Worm (Caenorhabditis elegans) whole organism, L1 larva: ENCODE measurements around the gene frpr-12.
"Not testable (repeated sequence)": the region's sequence is repeated elsewhere in the genome, so short reads cannot be mapped to it uniquely, and the experiment has no call there.

Experiments used
- C04F5.9 ChIP-seq: sonication (generic microtip); optimal IDR thresholded peaks from 2 replicates; lab custom pipeline; 2016; ENCODE audit warnings: missing genetic modification characterization, missing compliant biosample characterization
- F16B12.6 ChIP-seq: fragments of 150-350 bp; optimal IDR thresholded peaks from 2 replicates; lab custom pipeline; 2014; ENCODE audit warnings: missing biosample characterization, missing genetic modification characterization
- Y116A8C.19 ChIP-seq: sonication (generic microtip); optimal IDR thresholded peaks from 2 replicates; lab custom pipeline; 2016; ENCODE audit warnings: missing compliant biosample characterization, missing genetic modification characterization, borderline replicate concordance
- aha-1 ChIP-seq: fragments of 150-350 bp; optimal IDR thresholded peaks from 2 replicates; lab custom pipeline; 2014; ENCODE audit warnings: missing biosample characterization, missing genetic modification characterization
- ama-1 ChIP-seq: fragments of 150-350 bp; optimal IDR thresholded peaks from 2 replicates; lab custom pipeline; 2014
- blmp-1 ChIP-seq: fragments of 150-350 bp; optimal IDR thresholded peaks from 2 replicates; lab custom pipeline; 2014; ENCODE audit warnings: missing biosample characterization, missing genetic modification characterization
- ceh-63 ChIP-seq: fragments of 200-800 bp; sonication (Bioruptor generic); optimal IDR thresholded peaks from 2 replicates; lab custom pipeline; 2018; ENCODE audit warnings: mild to moderate bottlenecking, missing genetic modification characterization, missing compliant biosample characterization
- ceh-82 ChIP-seq, 3 experiments: fragments of 150-350 bp in 1 of 3; sonication (generic microtip) in 2 of 3; optimal IDR thresholded peaks; 2 replicates each; lab custom pipeline; 2014 to 2017; ENCODE audit warnings: missing biosample characterization in 3 of 3, missing genetic modification characterization in 3 of 3
- ceh-88 ChIP-seq: fragments of 200-800 bp; sonication (Bioruptor generic); IDR thresholded peaks from 2 replicates; pipeline ENCODE4 v1.3.6; 2022; ENCODE audit warnings: missing genetic modification characterization, missing compliant biosample characterization
- dpl-1 ChIP-seq, 3 experiments: fragments of 150-350 bp in 2 of 3; sonication (generic microtip) in 1 of 3; optimal IDR thresholded peaks; 2 replicates each; lab custom pipeline; 2014 to 2017; ENCODE audit warnings: missing biosample characterization in 3 of 3, missing genetic modification characterization in 3 of 3, missing genetic modification reagents in 3 of 3
- efl-1 ChIP-seq, 4 experiments: fragments of 150-350 bp; optimal IDR thresholded peaks in 3 of 4; peaks in 1 of 4; 1 replicate in 1 of 4; 2 replicates in 3 of 4; lab custom pipeline; 2014; ENCODE audit warnings: missing biosample characterization in 2 of 4, missing genetic modification characterization in 2 of 4, missing genetic modification reagents in 2 of 4
- egl-13 ChIP-seq: sonication (generic microtip); optimal IDR thresholded peaks from 2 replicates; lab custom pipeline; 2016; ENCODE audit warnings: missing genotype, missing genetic modification reagents, missing genetic modification characterization, missing compliant biosample characterization
- elt-2 ChIP-seq: sonication (generic microtip); optimal IDR thresholded peaks from 2 replicates; lab custom pipeline; 2016; ENCODE audit warnings: missing genetic modification characterization, mild to moderate bottlenecking, inconsistent platforms, missing compliant biosample characterization, missing genetic modification reagents
- fkh-4 ChIP-seq: sonication (generic microtip); optimal IDR thresholded peaks from 2 replicates; lab custom pipeline; 2016; ENCODE audit warnings: missing compliant biosample characterization, missing genetic modification characterization, borderline replicate concordance
- fkh-8 ChIP-seq: sonication (generic microtip); optimal IDR thresholded peaks from 2 replicates; lab custom pipeline; 2016; ENCODE audit warnings: mild to moderate bottlenecking, missing genetic modification characterization, missing compliant biosample characterization
- fos-1 ChIP-seq: fragments of 150-350 bp; optimal IDR thresholded peaks from 2 replicates; lab custom pipeline; 2014; ENCODE audit warnings: missing biosample characterization, missing genetic modification characterization
- jun-1 ChIP-seq: fragments of 150-350 bp; optimal IDR thresholded peaks from 2 replicates; lab custom pipeline; 2014; ENCODE audit warnings: missing biosample characterization, missing genetic modification reagents, missing genetic modification characterization
- lin-13 ChIP-seq: fragments of 150-350 bp; optimal IDR thresholded peaks from 2 replicates; lab custom pipeline; 2014; ENCODE audit warnings: missing biosample characterization, missing genetic modification reagents, missing genetic modification characterization
- lin-14 ChIP-seq: fragments of 200-800 bp; sonication (Bioruptor generic); optimal IDR thresholded peaks from 2 replicates; lab custom pipeline; 2018; ENCODE audit warnings: mild to moderate bottlenecking, missing genetic modification characterization, moderate library complexity, missing compliant biosample characterization
- lir-3 ChIP-seq: sonication (generic microtip); optimal IDR thresholded peaks from 2 replicates; lab custom pipeline; 2016; ENCODE audit warnings: mild to moderate bottlenecking, missing genetic modification characterization, moderate library complexity, missing compliant biosample characterization; ENCODE audit not compliant: poor library complexity
- nhr-237 ChIP-seq: fragments of 150-350 bp; optimal IDR thresholded peaks from 2 replicates; lab custom pipeline; 2014; ENCODE audit warnings: missing biosample characterization, missing genetic modification characterization
- nhr-28 ChIP-seq: fragments of 150-350 bp; optimal IDR thresholded peaks from 2 replicates; lab custom pipeline; 2014; ENCODE audit warnings: missing biosample characterization, missing genetic modification characterization
- nhr-71 ChIP-seq: sonication (generic microtip); optimal IDR thresholded peaks from 2 replicates; lab custom pipeline; 2016; ENCODE audit warnings: mild to moderate bottlenecking, missing genetic modification characterization, moderate library complexity, missing compliant biosample characterization
- nhr-76 ChIP-seq: sonication (generic microtip); optimal IDR thresholded peaks from 2 replicates; lab custom pipeline; 2017; ENCODE audit warnings: missing biosample characterization, missing genetic modification characterization
- nhr-84 ChIP-seq: sonication (generic microtip); optimal IDR thresholded peaks from 2 replicates; lab custom pipeline; 2017; ENCODE audit warnings: missing biosample characterization, missing genetic modification characterization
- sox-4 ChIP-seq: sonication (generic microtip); optimal IDR thresholded peaks from 2 replicates; lab custom pipeline; 2016; ENCODE audit warnings: missing genetic modification characterization, missing compliant biosample characterization
- unc-62 ChIP-seq: fragments of 150-350 bp; optimal IDR thresholded peaks from 2 replicates; lab custom pipeline; 2014; ENCODE audit warnings: missing biosample characterization, missing genetic modification reagents, missing genetic modification characterization

Gene frpr-12

DNA sequence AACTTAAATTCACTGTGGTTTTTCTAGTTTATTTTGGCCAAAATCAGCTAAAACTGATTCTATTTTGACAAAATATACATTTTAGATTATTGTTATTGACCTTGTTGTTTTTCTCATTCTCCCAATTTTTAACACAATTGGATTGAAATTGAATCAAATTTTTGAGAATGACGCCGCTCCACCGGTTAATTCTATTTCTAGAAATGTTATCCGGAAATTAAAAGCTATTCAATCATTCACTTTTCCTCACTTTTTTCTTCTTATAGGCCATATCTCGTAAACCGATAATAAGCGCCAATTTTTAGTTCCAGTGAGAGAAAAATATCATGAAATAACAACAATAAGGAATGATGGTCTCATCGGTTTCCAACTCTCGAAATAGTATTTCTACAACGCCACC, at the start of gene frpr-12:
Gene frpr-12, plus strand, starts transcription at position 301 of the 400 bp plus-strand sequence.
- no peak for TF ChIP-seq ama-1 (lab: Kevin White, UChicago)
- TF ChIP-seq nhr-84 (tag; lab: Kevin White, UChicago) = no peak

DNA sequence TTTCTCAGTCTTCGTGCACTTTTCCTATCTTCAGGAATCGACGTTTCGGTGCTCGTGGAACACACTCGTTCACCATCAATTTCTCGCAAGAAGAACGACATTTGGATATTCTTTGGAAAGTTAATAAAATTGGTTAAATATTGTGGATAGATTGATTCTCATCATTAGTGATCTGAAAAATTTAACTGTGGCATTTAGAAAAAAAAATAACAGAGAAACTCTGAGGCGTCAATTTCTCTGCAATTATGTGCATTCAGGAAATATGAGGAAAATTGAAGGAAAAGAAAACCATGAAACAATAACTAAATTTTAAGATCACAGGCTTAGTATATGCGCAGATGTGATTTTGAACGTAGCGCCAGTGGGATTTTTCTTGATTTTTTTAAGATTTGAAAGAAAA, 40.8 kb upstream of the frpr-12 start, which contains the start of gene F07B7.12:
Gene F07B7.12, minus strand, starts transcription at position 101 of the 400 bp plus-strand sequence.
- not testable (repeated sequence) for TF ChIP-seq nhr-76; ceh-82 (tag; optimal IDR thresholded peaks at IDR 0.05; lab: Kevin White, UChicago); ceh-88 (GFP tag; lab: Robert Waterston, UW)
- TF ChIP-seq, all 84 proteins: peak for 0; not testable (repeated sequence) for 84

DNA sequence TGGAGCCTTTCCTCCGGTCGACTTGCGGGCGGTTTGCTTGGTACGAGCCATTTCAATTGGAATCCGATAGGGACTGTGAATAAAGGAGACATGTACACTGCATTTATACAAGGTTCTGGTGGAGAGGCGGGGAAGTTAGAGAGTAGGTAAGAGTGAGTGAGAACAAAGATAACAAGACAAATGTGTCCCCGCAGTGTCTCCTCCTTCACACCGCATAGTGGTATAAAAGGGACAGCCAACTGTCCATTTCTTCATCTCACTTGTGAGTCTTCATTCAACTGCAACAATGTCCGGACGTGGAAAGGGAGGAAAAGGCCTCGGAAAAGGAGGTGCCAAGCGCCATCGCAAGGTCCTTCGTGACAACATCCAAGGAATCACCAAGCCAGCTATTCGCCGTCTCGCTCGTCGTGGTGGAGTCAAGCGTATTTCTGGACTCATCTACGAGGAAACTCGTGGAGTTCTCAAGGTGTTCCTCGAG, 4.8 kb upstream of the frpr-12 start, which contains the start of the genes his-17 and his-18:
Gene his-17, minus strand, starts transcription at position 51 of the 478 bp plus-strand sequence.
Gene his-18, plus strand, starts transcription at position 287 of the 478 bp plus-strand sequence.
- not testable (repeated sequence) for TF ChIP-seq unc-62 (GFP tag; lab: Kevin White, UChicago); dpl-1 (GFP tag; optimal IDR thresholded peaks at IDR 0.05; lab: Kevin White, UChicago); ceh-88 (GFP tag; lab: Robert Waterston, UW)

DNA sequence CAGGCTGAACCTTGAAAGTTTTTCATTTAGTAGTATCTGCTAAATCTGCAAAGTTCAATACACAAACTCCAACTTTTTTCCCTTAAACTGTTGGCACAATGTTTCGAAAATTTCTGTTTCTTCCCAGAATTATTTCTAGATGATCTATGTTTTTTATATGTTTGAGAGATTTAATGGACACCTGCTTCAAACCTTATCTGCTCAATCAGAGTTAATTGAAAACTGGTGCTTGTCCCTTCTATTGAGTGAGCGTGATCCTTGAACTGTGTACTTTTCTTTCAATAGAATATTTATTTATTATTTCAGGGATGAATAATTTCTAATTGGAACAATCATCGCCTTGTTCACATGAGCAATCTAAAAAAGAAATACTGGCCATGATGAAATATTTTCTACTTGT, 4.0 kb upstream of the frpr-12 start, which contains the start of gene frpr-13:
Gene frpr-13, plus strand, starts transcription at position 301 of the 400 bp plus-strand sequence.
- TF ChIP-seq lin-14 (GFP tag; lab: Kevin White, UChicago) (peak; percentile 8), nhr-28 (no peak)

DNA sequence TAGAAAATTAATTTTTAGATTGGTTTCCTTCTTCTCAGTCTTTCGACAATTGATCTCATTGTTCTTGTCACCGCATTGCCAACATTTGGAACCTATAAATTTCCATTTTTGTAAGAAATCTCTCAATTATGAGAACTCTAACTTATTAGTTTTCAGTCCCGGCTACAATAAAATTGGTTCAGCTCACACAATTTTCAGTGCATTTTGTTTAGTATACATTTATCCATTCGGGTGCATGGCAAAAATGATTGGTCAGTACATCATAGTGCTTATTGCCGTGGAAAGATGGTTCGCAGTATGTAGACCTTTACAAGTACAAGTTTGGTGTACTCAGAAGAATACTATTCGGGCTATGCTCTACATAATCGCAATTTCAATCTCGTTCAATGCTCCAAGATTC, 1.1 kb downstream of the frpr-12 start:
- no peak for TF ChIP-seq Y116A8C.19 (tag; lab: Kevin White, UChicago)
- TF ChIP-seq fkh-8 (tag; lab: Kevin White, UChicago) = peak; percentile 30
- peak; percentile 27 for TF ChIP-seq nhr-71 (tag; lab: Kevin White, UChicago)
- no peak for TF ChIP-seq efl-1 (optimal IDR thresholded peaks at IDR 0.05; lab: Kevin White, UChicago)
- peak in 1 of 2 experiments; percentile 62 for TF ChIP-seq efl-1 (GFP tag; optimal IDR thresholded peaks at IDR 0.05 in 1 of 2; lab: Kevin White, UChicago)

DNA sequence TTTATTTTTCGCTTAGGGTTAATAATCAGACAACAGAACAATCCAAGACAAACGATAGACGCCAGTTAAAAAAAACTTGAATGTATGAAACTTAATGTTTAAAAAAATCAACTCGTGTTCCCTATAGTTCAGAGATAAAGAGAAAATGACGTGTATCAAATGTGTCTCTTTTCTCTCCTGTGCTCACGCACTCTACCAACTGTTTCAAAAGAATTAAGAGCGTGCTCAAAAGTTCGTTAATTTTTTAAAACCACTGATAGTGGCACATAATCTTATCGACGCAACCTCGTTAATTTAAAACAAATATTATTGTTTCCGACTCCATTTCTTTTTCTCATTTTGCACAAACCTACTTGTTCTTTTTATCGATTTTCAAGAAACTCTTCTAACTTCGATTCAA, 2.9 kb downstream of the frpr-12 start:
- no peak for TF ChIP-seq C04F5.9 (tag; lab: Kevin White, UChicago)
- no peak for TF ChIP-seq fkh-8 (tag; lab: Kevin White, UChicago)
- no peak for TF ChIP-seq aha-1 (tag; lab: Kevin White, UChicago)
- TF ChIP-seq elt-2 = peak; percentile 80
- TF ChIP-seq, all 84 proteins: peak for 1

DNA sequence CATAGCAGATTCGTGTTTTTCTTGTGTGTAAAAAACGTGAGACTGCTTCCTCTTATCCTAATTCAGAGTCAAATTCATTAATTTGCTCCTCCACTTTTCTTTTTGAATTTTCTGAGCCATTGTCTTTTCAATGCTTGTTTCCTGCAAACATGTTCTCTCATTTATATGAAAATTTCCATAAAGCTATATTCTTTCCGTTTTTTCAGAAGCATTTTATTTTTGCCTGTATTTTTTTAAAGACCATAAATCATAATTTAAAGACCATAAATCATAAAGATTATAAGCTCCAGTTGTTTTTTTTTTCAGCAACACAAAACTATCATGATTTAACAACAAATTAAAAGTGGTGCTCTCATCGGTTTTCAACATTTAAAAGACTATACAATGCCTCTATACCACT, 4.1 kb downstream of the frpr-12 start, which contains the start of gene frpr-11:
Gene frpr-11, plus strand, starts transcription at position 301 of the 400 bp plus-strand sequence.
- TF ChIP-seq egl-13 (tag; lab: Kevin White, UChicago) (no peak), nhr-237 (tag; lab: Kevin White, UChicago) (no peak), fos-1 (tag; lab: Kevin White, UChicago) (no peak), jun-1 (tag; lab: Kevin White, UChicago) (no peak), elt-2 (no peak), Y116A8C.19 (tag; lab: Kevin White, UChicago) (no peak), F16B12.6 (no peak), lin-13 (GFP tag; lab: Kevin White, UChicago) (no peak), fkh-4 (tag; lab: Kevin White, UChicago) (no peak), ceh-63 (GFP tag; lab: Kevin White, UChicago) (no peak), lir-3 (tag; lab: Kevin White, UChicago) (no peak), sox-4 (tag; lab: Kevin White, UChicago) (no peak), aha-1 (tag; lab: Kevin White, UChicago) (no peak), blmp-1 (tag; lab: Kevin White, UChicago) (no peak)
- TF ChIP-seq, all 84 proteins: peak for 0
